Worm (Caenorhabditis elegans): Measurements from ENCODE around the gene srxa-18.

DNA sequence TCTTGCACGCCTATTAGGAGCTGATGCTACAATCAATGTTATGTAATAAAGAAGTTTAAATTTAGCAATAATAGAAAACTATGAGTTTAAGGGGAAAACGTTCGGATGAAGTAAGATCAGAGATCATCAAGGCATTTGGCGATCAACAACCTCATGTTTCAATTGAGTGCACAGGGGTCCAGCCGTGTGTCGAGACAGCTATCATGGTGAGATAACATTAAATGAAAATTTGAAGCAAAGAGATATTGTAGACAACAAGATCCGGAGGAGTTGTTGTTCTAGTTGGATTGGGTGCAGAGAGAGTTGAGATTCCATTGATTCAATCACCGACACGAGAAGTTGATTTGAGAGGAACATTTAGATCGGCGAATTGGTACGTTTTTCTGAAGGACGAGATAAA, 34.7 kb downstream of the srxa-18 start:
- no peak for TF ChIP-seq nhr-25 (tag; optimal IDR thresholded peaks at IDR 0.05)
- TF ChIP-seq unc-39 (tag; optimal IDR thresholded peaks at IDR 0.05) = no peak
- TF ChIP-seq elt-1 (tag; optimal IDR thresholded peaks at IDR 0.05) = no peak
- no peak for TF ChIP-seq alr-1 (tag; optimal IDR thresholded peaks at IDR 0.05)
- no peak for TF ChIP-seq Y55F3AM.14 (GFP tag; optimal IDR thresholded peaks at IDR 0.05)
- no peak for TF ChIP-seq snpc-4 (tag; optimal IDR thresholded peaks at IDR 0.05)
- TF ChIP-seq nhr-11 (tag; optimal IDR thresholded peaks at IDR 0.05) = no peak
- no peak for TF ChIP-seq nhr-12 (tag; optimal IDR thresholded peaks at IDR 0.05)
- no peak for TF ChIP-seq ceh-82 (tag; optimal IDR thresholded peaks at IDR 0.05)
- no peak for TF ChIP-seq dmd-4 (tag; optimal IDR thresholded peaks at IDR 0.05)
- TF ChIP-seq R02D3.7 (tag; optimal IDR thresholded peaks at IDR 0.05) = no peak
- no peak for TF ChIP-seq egl-27 (tag; optimal IDR thresholded peaks at IDR 0.05)

Data from whole organism, L2 larva.